Worm (Caenorhabditis elegans) whole organism, mixed stage, embryonic: ENCODE data around the gene trpp-11.

Experiments
- snpc-4 ChIP-seq: fragments of 150-350 bp; optimal IDR thresholded peaks from 2 replicates; lab custom pipeline; 2014; ENCODE audit warnings: missing biosample characterization, missing genetic modification characterization
- ztf-11 ChIP-seq: fragments of 150-350 bp; optimal IDR thresholded peaks from 2 replicates; lab custom pipeline; 2014; ENCODE audit warnings: missing biosample characterization, missing genetic modification characterization

DNA sequence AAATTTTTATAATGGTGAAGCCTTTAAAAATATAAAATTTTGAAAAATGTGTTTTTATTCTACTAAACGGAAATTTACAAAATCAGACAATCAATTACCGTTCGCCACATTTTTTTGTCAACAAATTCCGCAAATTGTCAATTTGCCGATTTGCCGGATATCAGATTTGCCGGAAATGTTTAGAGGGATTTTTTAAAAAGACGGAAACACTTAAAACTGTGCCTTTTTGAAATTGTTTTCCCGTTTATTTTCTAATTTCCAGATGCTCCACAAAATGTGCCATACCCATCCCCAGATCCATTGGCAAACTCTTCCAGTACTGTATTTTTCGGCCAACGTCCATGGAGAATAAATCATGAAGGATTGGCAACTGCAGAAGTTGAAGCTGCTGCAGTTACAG, 2.6 kb downstream of the trpp-11 start:
- TF ChIP-seq ztf-11 (tag; lab: Kevin White, UChicago), result no peak
- TF ChIP-seq snpc-4 (tag; lab: Kevin White, UChicago), result no peak
